Worm (Caenorhabditis elegans) whole organism, L2 larva: Measurements from ENCODE around the gene C52B9.10.

Experiments
- R02D3.7 ChIP-seq: fragments of 150-350 bp; optimal IDR thresholded peaks from 2 replicates; lab custom pipeline; 2014; ENCODE audit warnings: missing biosample characterization, missing genetic modification characterization
- Y55F3AM.14 ChIP-seq: fragments of 200-800 bp; sonication (Bioruptor generic); optimal IDR thresholded peaks from 2 replicates; lab custom pipeline; 2018; ENCODE audit warnings: mild to moderate bottlenecking, missing genetic modification characterization, missing compliant biosample characterization

- TF ChIP-seq Y55F3AM.14 (GFP tag; lab: Kevin White, UChicago): no peak
- no peak for TF ChIP-seq R02D3.7
Measured at ce11 chrX:4256761-4257160, 17.0 kb upstream of the C52B9.10 start, which contains the start of gene srv-6.
